Fruit fly (Drosophila melanogaster) whole organism, prepupa: ENCODE measurements around the gene CG13315.

Experiments used
- Blimp-1 ChIP-seq: fragments of 200-800 bp; sonication (Bioruptor generic); optimal IDR thresholded peaks from 3 replicates; lab custom pipeline; 2017; ENCODE audit warnings: missing biosample characterization, missing genetic modification characterization, mild to moderate bottlenecking, moderate library complexity, missing genetic modification reagents
- CG10631 ChIP-seq: fragments of 200-800 bp; sonication (Bioruptor generic); optimal IDR thresholded peaks from 2 replicates; lab custom pipeline; 2016; ENCODE audit warnings: missing biosample characterization, missing genetic modification characterization
- CG10669 ChIP-seq: fragments of 200-800 bp; sonication (Bioruptor generic); optimal IDR thresholded peaks from 3 replicates; lab custom pipeline; 2018; ENCODE audit warnings: missing biosample characterization, mild to moderate bottlenecking, missing genetic modification characterization, moderate library complexity
- CG11762 ChIP-seq: fragments of 200-800 bp; sonication (Bioruptor generic); optimal IDR thresholded peaks from 3 replicates; lab custom pipeline; 2016; ENCODE audit warnings: missing biosample characterization, missing genetic modification characterization; ENCODE audit not compliant: insufficient read depth
- CG11902 ChIP-seq: fragments of 200-800 bp; sonication (Bioruptor generic); optimal IDR thresholded peaks from 3 replicates; lab custom pipeline; 2016; ENCODE audit warnings: missing biosample characterization, missing genetic modification characterization
- CG15336 ChIP-seq: fragments of 200-800 bp; sonication (Bioruptor generic); IDR thresholded peaks from 2 replicates; pipeline ENCODE4 v1.3.6; 2022; ENCODE audit warnings: missing biosample characterization, missing genetic modification characterization
- CG16779 ChIP-seq: fragments of 200-800 bp; sonication (Bioruptor generic); optimal IDR thresholded peaks from 3 replicates; lab custom pipeline; 2017; ENCODE audit warnings: missing biosample characterization, mild to moderate bottlenecking, missing genetic modification characterization
- CG3032 ChIP-seq: fragments of 200-800 bp; optimal IDR thresholded peaks from 2 replicates; lab custom pipeline; 2019; ENCODE audit warnings: missing biosample characterization, mild to moderate bottlenecking, missing genetic modification characterization, moderate library complexity
- CG31627 ChIP-seq: fragments of 200-800 bp; sonication (Bioruptor generic); optimal IDR thresholded peaks from 3 replicates; lab custom pipeline; 2016; ENCODE audit warnings: missing biosample characterization, missing genetic modification characterization
- CG32006 ChIP-seq: fragments of 200-800 bp; sonication (Bioruptor generic); optimal IDR thresholded peaks from 3 replicates; lab custom pipeline; 2017; ENCODE audit warnings: missing biosample characterization, mild to moderate bottlenecking, missing genetic modification characterization
- CG3919 ChIP-seq: fragments of 200-800 bp; sonication (Bioruptor generic); optimal IDR thresholded peaks from 3 replicates; lab custom pipeline; 2016; ENCODE audit warnings: missing biosample characterization, missing genetic modification characterization
- CG4318 ChIP-seq: fragments of 200-800 bp; sonication (Bioruptor generic); optimal IDR thresholded peaks from 3 replicates; lab custom pipeline; 2017; ENCODE audit warnings: missing biosample characterization, mild to moderate bottlenecking, missing genetic modification characterization
- CG6276 ChIP-seq: fragments of 200-800 bp; sonication (Bioruptor generic); optimal IDR thresholded peaks from 2 replicates; lab custom pipeline; 2017; ENCODE audit warnings: missing biosample characterization, mild to moderate bottlenecking, missing genetic modification characterization
- CG6792 ChIP-seq: fragments of 200-800 bp; sonication (Bioruptor generic); optimal IDR thresholded peaks from 3 replicates; lab custom pipeline; 2016; ENCODE audit warnings: missing biosample characterization, missing genetic modification characterization
- CG6808 ChIP-seq: fragments of 200-800 bp; sonication (Bioruptor generic); optimal IDR thresholded peaks from 3 replicates; lab custom pipeline; 2017; ENCODE audit warnings: missing biosample characterization, missing genetic modification characterization, mild to moderate bottlenecking, moderate library complexity, missing genetic modification reagents
- CG6854 ChIP-seq: fragments of 200-800 bp; sonication (Bioruptor generic); optimal IDR thresholded peaks from 2 replicates; lab custom pipeline; 2017; ENCODE audit warnings: missing biosample characterization, mild to moderate bottlenecking, missing genetic modification characterization
- CG8119 ChIP-seq: fragments of 200-800 bp; sonication (Bioruptor generic); IDR thresholded peaks from 3 replicates; pipeline ENCODE4 v1.3.6; 2022; ENCODE audit warnings: missing biosample characterization, missing genetic modification characterization
- CG9139 ChIP-seq: fragments of 200-800 bp; sonication (Bioruptor generic); optimal IDR thresholded peaks from 3 replicates; lab custom pipeline; 2017; ENCODE audit warnings: missing biosample characterization, mild to moderate bottlenecking, missing genetic modification characterization
- Eip75B ChIP-seq: fragments of 200-800 bp; sonication (Bioruptor generic); optimal IDR thresholded peaks from 3 replicates; lab custom pipeline; 2016; ENCODE audit warnings: missing biosample characterization, missing genetic modification characterization
- Eip93F ChIP-seq: fragments of 200-800 bp; sonication (Bioruptor generic); optimal IDR thresholded peaks from 2 replicates; lab custom pipeline; 2016; ENCODE audit warnings: missing biosample characterization, mild to moderate bottlenecking, missing genetic modification characterization
- Ets21C ChIP-seq: fragments of 200-800 bp; sonication (Bioruptor generic); optimal IDR thresholded peaks from 3 replicates; lab custom pipeline; 2016; ENCODE audit warnings: missing biosample characterization, missing genetic modification characterization
- Ets96B ChIP-seq: fragments of 200-800 bp; optimal IDR thresholded peaks from 2 replicates; lab custom pipeline; 2019; ENCODE audit warnings: missing biosample characterization, mild to moderate bottlenecking, missing genetic modification characterization, moderate library complexity
- Gug ChIP-seq: fragments of 200-800 bp; sonication (Bioruptor generic); IDR thresholded peaks from 2 replicates; pipeline ENCODE4 v1.3.6; 2022; ENCODE audit warnings: missing biosample characterization, missing genetic modification characterization
- Hr38 ChIP-seq: sonication (Bioruptor generic); optimal IDR thresholded peaks from 2 replicates; lab custom pipeline; 2016; ENCODE audit warnings: missing biosample characterization, missing genetic modification characterization
- Hr39 ChIP-seq: fragments of 200-800 bp; sonication (Bioruptor generic); optimal IDR thresholded peaks from 2 replicates; lab custom pipeline; 2016; ENCODE audit warnings: missing biosample characterization, missing genetic modification characterization
- Hr4 ChIP-seq: fragments of 200-800 bp; sonication (Bioruptor generic); optimal IDR thresholded peaks from 3 replicates; lab custom pipeline; 2016; ENCODE audit warnings: missing biosample characterization, missing genetic modification characterization
- Met ChIP-seq: fragments of 200-800 bp; sonication (Bioruptor generic); optimal IDR thresholded peaks from 3 replicates; lab custom pipeline; 2016; ENCODE audit warnings: missing biosample characterization, missing genetic modification characterization
- OdsH ChIP-seq: fragments of 200-800 bp; sonication (Bioruptor generic); optimal IDR thresholded peaks from 3 replicates; lab custom pipeline; 2016; ENCODE audit warnings: missing biosample characterization, missing genetic modification characterization
- Smox ChIP-seq: fragments of 200-800 bp; sonication (Bioruptor generic); optimal IDR thresholded peaks from 3 replicates; lab custom pipeline; 2016; ENCODE audit warnings: missing biosample characterization, missing genetic modification characterization
- Sox14 ChIP-seq: fragments of 200-800 bp; sonication (Bioruptor generic); optimal IDR thresholded peaks from 3 replicates; lab custom pipeline; 2016; ENCODE audit warnings: missing biosample characterization, missing genetic modification characterization
- Sox15 ChIP-seq: fragments of 200-800 bp; sonication (Bioruptor generic); optimal IDR thresholded peaks from 3 replicates; lab custom pipeline; 2016; ENCODE audit warnings: missing biosample characterization, missing genetic modification characterization
- achi ChIP-seq: fragments of 200-800 bp; sonication (Bioruptor generic); optimal IDR thresholded peaks from 3 replicates; lab custom pipeline; 2016; ENCODE audit warnings: missing biosample characterization, missing genetic modification characterization
- acj6 ChIP-seq: fragments of 200-800 bp; sonication (Bioruptor generic); optimal IDR thresholded peaks from 3 replicates; lab custom pipeline; 2016; ENCODE audit warnings: missing biosample characterization, missing genetic modification characterization
- eg ChIP-seq: fragments of 200-800 bp; sonication (Bioruptor generic); IDR thresholded peaks from 3 replicates; pipeline ENCODE4 v1.3.6; 2022; ENCODE audit warnings: missing biosample characterization, missing genetic modification characterization
- esn ChIP-seq: fragments of 200-800 bp; sonication (Bioruptor generic); optimal IDR thresholded peaks from 2 replicates; lab custom pipeline; 2016; ENCODE audit warnings: missing biosample characterization, mild to moderate bottlenecking, missing genetic modification characterization, moderate library complexity
- lz ChIP-seq: fragments of 200-800 bp; sonication (Bioruptor generic); optimal IDR thresholded peaks from 3 replicates; lab custom pipeline; 2016; ENCODE audit warnings: missing biosample characterization, missing genetic modification characterization
- net ChIP-seq: fragments of 200-800 bp; sonication (Bioruptor generic); optimal IDR thresholded peaks from 3 replicates; lab custom pipeline; 2016; ENCODE audit warnings: missing biosample characterization, missing genetic modification characterization
- pdm3 ChIP-seq: fragments of 200-800 bp; sonication (Bioruptor generic); optimal IDR thresholded peaks from 3 replicates; lab custom pipeline; 2016; ENCODE audit warnings: missing biosample characterization, missing genetic modification characterization
- salr ChIP-seq, 2 experiments: fragments of 200-800 bp; sonication (Bioruptor generic); optimal IDR thresholded peaks; 3 replicates each; lab custom pipeline; 2016 to 2018; ENCODE audit warnings: missing biosample characterization in 2 of 2, missing genetic modification characterization in 2 of 2, mild to moderate bottlenecking in 1 of 2
- spab ChIP-seq: fragments of 200-800 bp; sonication (Bioruptor generic); optimal IDR thresholded peaks from 2 replicates; lab custom pipeline; 2017; ENCODE audit warnings: missing biosample characterization, mild to moderate bottlenecking, missing genetic modification characterization, missing genetic modification reagents
- ss ChIP-seq, 2 experiments: fragments of 200-800 bp; sonication (Bioruptor generic); optimal IDR thresholded peaks; 2 replicates in 1 of 2; 3 replicates in 1 of 2; lab custom pipeline; 2017 to 2018; ENCODE audit warnings: mild to moderate bottlenecking in 2 of 2, missing biosample characterization in 2 of 2, missing genetic modification characterization in 2 of 2, moderate library complexity in 1 of 2
- svp ChIP-seq: fragments of 200-800 bp; sonication (Bioruptor generic); peaks from one replicate; lab custom pipeline; 2016; ENCODE audit warnings: missing biosample characterization, missing genetic modification characterization
- topi ChIP-seq: fragments of 200-800 bp; sonication (Bioruptor generic); optimal IDR thresholded peaks from 3 replicates; lab custom pipeline; 2016; ENCODE audit warnings: missing biosample characterization, missing genetic modification characterization
- vri ChIP-seq: fragments of 200-800 bp; sonication (Bioruptor generic); optimal IDR thresholded peaks from 3 replicates; lab custom pipeline; 2016; ENCODE audit warnings: missing biosample characterization, mild to moderate bottlenecking, missing genetic modification characterization

CG13315 gene

dm6 chr3L:9126888-9127689, 30.4 kb downstream of the CG13315 start (continued):
- TF ChIP-seq CG6276 (GFP tag; lab: Kevin White, UChicago) (peak; percentile 50), pdm3 (GFP tag; lab: Kevin White, UChicago) (peak; percentile 14), CG11902 (GFP tag; lab: Kevin White, UChicago) (no peak), CG3032 (tag; lab: Kevin White, UChicago) (peak; percentile 43), net (GFP tag; lab: Kevin White, UChicago) (no peak), CG10631 (GFP tag; lab: Kevin White, UChicago) (peak; percentile 39), Hr39 (GFP tag; lab: Kevin White, UChicago) (peak; percentile 2), esn (peak; percentile 14), CG3919 (GFP tag; lab: Kevin White, UChicago) (no peak), OdsH (GFP tag; lab: Kevin White, UChicago) (peak; percentile 19), CG9139 (GFP tag; lab: Kevin White, UChicago) (no peak), Eip75B (GFP tag; lab: Kevin White, UChicago) (peak; percentile 21), CG6792 (GFP tag; lab: Kevin White, UChicago) (peak; percentile 11), Hr38 (GFP tag; lab: Kevin White, UChicago) (no peak), CG31627 (GFP tag; lab: Kevin White, UChicago) (no peak), Ets21C (peak; percentile 11), CG8119 (GFP tag; lab: Robert Waterston, UW) (peak; percentile 36; the same call in 1 of the 3 replicates), CG16779 (peak; percentile 18), acj6 (GFP tag; lab: Kevin White, UChicago) (peak; percentile 33), CG15336 (peak; percentile 23; the same call in 1 of the 2 replicates), CG11762 (GFP tag; lab: Kevin White, UChicago) (no peak), topi (GFP tag; lab: Kevin White, UChicago) (peak; percentile 17), Met (no peak), svp (GFP tag; lab: Kevin White, UChicago) (peak; percentile 67)

- TF ChIP-seq Ets21C, result no peak
- no peak for TF ChIP-seq Eip93F (GFP tag; lab: Kevin White, UChicago)
- TF ChIP-seq CG10669, result peak; percentile 21
- no peak for TF ChIP-seq svp (GFP tag; lab: Kevin White, UChicago)
- TF ChIP-seq Hr38 (GFP tag; lab: Kevin White, UChicago), result no peak
- TF ChIP-seq CG3032 (tag; lab: Kevin White, UChicago), result no peak
- TF ChIP-seq pdm3 (GFP tag; lab: Kevin White, UChicago), result peak; percentile 24
- TF ChIP-seq Smox (GFP tag; lab: Kevin White, UChicago), result no peak
- TF ChIP-seq CG3919 (GFP tag; lab: Kevin White, UChicago), result peak; percentile 17
- peak; percentile 24 for TF ChIP-seq Ets96B (tag; lab: Kevin White, UChicago)
- TF ChIP-seq OdsH (GFP tag; lab: Kevin White, UChicago), result peak; percentile 34
- TF ChIP-seq CG4318 (GFP tag; lab: Kevin White, UChicago), result peak; percentile 44
- no peak for TF ChIP-seq lz (GFP tag; lab: Kevin White, UChicago)
- no peak for TF ChIP-seq Sox15 (GFP tag; lab: Kevin White, UChicago)
- TF ChIP-seq ss (GFP tag; optimal IDR thresholded peaks at IDR 0.05; lab: Kevin White, UChicago), result peak in 1 of 2 experiments; percentile 0
- peak; percentile 7 for TF ChIP-seq achi (GFP tag; lab: Kevin White, UChicago)
- peak; percentile 11 for TF ChIP-seq acj6 (GFP tag; lab: Kevin White, UChicago)
- TF ChIP-seq eg (GFP tag; lab: Robert Waterston, UW), result peak; percentile 29; the same call in 1 of the 3 replicates
- TF ChIP-seq CG16779, result no peak
- TF ChIP-seq vri (GFP tag; lab: Kevin White, UChicago), result no peak
- TF ChIP-seq CG11762 (GFP tag; lab: Kevin White, UChicago), result no peak
- TF ChIP-seq esn, result no peak
- peak; percentile 49 for TF ChIP-seq CG6276 (GFP tag; lab: Kevin White, UChicago)
- peak in 1 of 2 experiments; percentile 26 for TF ChIP-seq salr (GFP tag; optimal IDR thresholded peaks at IDR 0.05; lab: Kevin White, UChicago)
- TF ChIP-seq CG6854, result no peak
- peak; percentile 26 for TF ChIP-seq spab
- TF ChIP-seq Gug (GFP tag; lab: Robert Waterston, UW), result no peak
- peak; percentile 13 for TF ChIP-seq Eip75B (GFP tag; lab: Kevin White, UChicago)
- peak; percentile 75 for TF ChIP-seq CG32006 (GFP tag; lab: Kevin White, UChicago)
- peak; percentile 36; the same call in 1 of the 2 replicates for TF ChIP-seq CG15336
- TF ChIP-seq Sox14 (GFP tag; lab: Kevin White, UChicago), result peak; percentile 24
- no peak for TF ChIP-seq Blimp-1
- peak; percentile 60 for TF ChIP-seq Hr4 (GFP tag; lab: Kevin White, UChicago)
- TF ChIP-seq CG8119 (GFP tag; lab: Robert Waterston, UW), result peak; percentile 44; the same call in 1 of the 3 replicates
- TF ChIP-seq CG6808, result no peak
These were observed 31.2 kb downstream of the CG13315 start for dm6 chr3L:9127690-9128458.
